Fruit fly (Drosophila melanogaster) whole organism, prepupa: ENCODE results near the gene CG33322.

Experiments used
- Blimp-1 ChIP-seq: fragments of 200-800 bp; sonication (Bioruptor generic); optimal IDR thresholded peaks from 3 replicates; lab custom pipeline; 2017; ENCODE audit warnings: missing biosample characterization, missing genetic modification characterization, mild to moderate bottlenecking, moderate library complexity, missing genetic modification reagents
- CG10631 ChIP-seq: fragments of 200-800 bp; sonication (Bioruptor generic); optimal IDR thresholded peaks from 2 replicates; lab custom pipeline; 2016; ENCODE audit warnings: missing biosample characterization, missing genetic modification characterization
- CG10669 ChIP-seq: fragments of 200-800 bp; sonication (Bioruptor generic); optimal IDR thresholded peaks from 3 replicates; lab custom pipeline; 2018; ENCODE audit warnings: missing biosample characterization, mild to moderate bottlenecking, missing genetic modification characterization, moderate library complexity
- CG11294 ChIP-seq: fragments of 200-800 bp; sonication (Bioruptor generic); IDR thresholded peaks from 2 replicates; pipeline ENCODE4 v1.3.6; 2022; ENCODE audit warnings: missing biosample characterization, missing genetic modification characterization
- CG11762 ChIP-seq: fragments of 200-800 bp; sonication (Bioruptor generic); optimal IDR thresholded peaks from 3 replicates; lab custom pipeline; 2016; ENCODE audit warnings: missing biosample characterization, missing genetic modification characterization; ENCODE audit not compliant: insufficient read depth
- CG11902 ChIP-seq: fragments of 200-800 bp; sonication (Bioruptor generic); optimal IDR thresholded peaks from 3 replicates; lab custom pipeline; 2016; ENCODE audit warnings: missing biosample characterization, missing genetic modification characterization
- CG16779 ChIP-seq: fragments of 200-800 bp; sonication (Bioruptor generic); optimal IDR thresholded peaks from 3 replicates; lab custom pipeline; 2017; ENCODE audit warnings: missing biosample characterization, mild to moderate bottlenecking, missing genetic modification characterization
- CG31627 ChIP-seq: fragments of 200-800 bp; sonication (Bioruptor generic); optimal IDR thresholded peaks from 3 replicates; lab custom pipeline; 2016; ENCODE audit warnings: missing biosample characterization, missing genetic modification characterization
- CG32006 ChIP-seq: fragments of 200-800 bp; sonication (Bioruptor generic); optimal IDR thresholded peaks from 3 replicates; lab custom pipeline; 2017; ENCODE audit warnings: missing biosample characterization, mild to moderate bottlenecking, missing genetic modification characterization
- CG3919 ChIP-seq: fragments of 200-800 bp; sonication (Bioruptor generic); optimal IDR thresholded peaks from 3 replicates; lab custom pipeline; 2016; ENCODE audit warnings: missing biosample characterization, missing genetic modification characterization
- CG6163 ChIP-seq: fragments of 200-800 bp; sonication (Bioruptor generic); IDR thresholded peaks from 3 replicates; pipeline ENCODE4 v1.3.6; 2022; ENCODE audit warnings: missing biosample characterization, missing genetic modification characterization
- CG6276 ChIP-seq: fragments of 200-800 bp; sonication (Bioruptor generic); optimal IDR thresholded peaks from 2 replicates; lab custom pipeline; 2017; ENCODE audit warnings: missing biosample characterization, mild to moderate bottlenecking, missing genetic modification characterization
- CG6792 ChIP-seq: fragments of 200-800 bp; sonication (Bioruptor generic); optimal IDR thresholded peaks from 3 replicates; lab custom pipeline; 2016; ENCODE audit warnings: missing biosample characterization, missing genetic modification characterization
- CG6808 ChIP-seq: fragments of 200-800 bp; sonication (Bioruptor generic); optimal IDR thresholded peaks from 3 replicates; lab custom pipeline; 2017; ENCODE audit warnings: missing biosample characterization, missing genetic modification characterization, mild to moderate bottlenecking, moderate library complexity, missing genetic modification reagents
- CG6854 ChIP-seq: fragments of 200-800 bp; sonication (Bioruptor generic); optimal IDR thresholded peaks from 2 replicates; lab custom pipeline; 2017; ENCODE audit warnings: missing biosample characterization, mild to moderate bottlenecking, missing genetic modification characterization
- CG7368 ChIP-seq: fragments of 200-800 bp; sonication (Bioruptor generic); optimal IDR thresholded peaks from 3 replicates; lab custom pipeline; 2016; ENCODE audit warnings: missing biosample characterization, missing genetic modification characterization
- CG8119 ChIP-seq: fragments of 200-800 bp; sonication (Bioruptor generic); IDR thresholded peaks from 3 replicates; pipeline ENCODE4 v1.3.6; 2022; ENCODE audit warnings: missing biosample characterization, missing genetic modification characterization
- CG8632 ChIP-seq: fragments of 200-800 bp; sonication (Bioruptor generic); optimal IDR thresholded peaks from 3 replicates; lab custom pipeline; 2016; ENCODE audit warnings: missing biosample characterization, missing genetic modification characterization
- Eip75B ChIP-seq: fragments of 200-800 bp; sonication (Bioruptor generic); optimal IDR thresholded peaks from 3 replicates; lab custom pipeline; 2016; ENCODE audit warnings: missing biosample characterization, missing genetic modification characterization
- Eip78C ChIP-seq: fragments of 200-800 bp; sonication (Bioruptor generic); peaks from one replicate; lab custom pipeline; 2016; ENCODE audit warnings: missing biosample characterization, missing genetic modification characterization
- Ets21C ChIP-seq: fragments of 200-800 bp; sonication (Bioruptor generic); optimal IDR thresholded peaks from 3 replicates; lab custom pipeline; 2016; ENCODE audit warnings: missing biosample characterization, missing genetic modification characterization
- Gug ChIP-seq: fragments of 200-800 bp; sonication (Bioruptor generic); IDR thresholded peaks from 2 replicates; pipeline ENCODE4 v1.3.6; 2022; ENCODE audit warnings: missing biosample characterization, missing genetic modification characterization
- Hr38 ChIP-seq: sonication (Bioruptor generic); optimal IDR thresholded peaks from 2 replicates; lab custom pipeline; 2016; ENCODE audit warnings: missing biosample characterization, missing genetic modification characterization
- Hr4 ChIP-seq: fragments of 200-800 bp; sonication (Bioruptor generic); optimal IDR thresholded peaks from 3 replicates; lab custom pipeline; 2016; ENCODE audit warnings: missing biosample characterization, missing genetic modification characterization
- Met ChIP-seq: fragments of 200-800 bp; sonication (Bioruptor generic); optimal IDR thresholded peaks from 3 replicates; lab custom pipeline; 2016; ENCODE audit warnings: missing biosample characterization, missing genetic modification characterization
- OdsH ChIP-seq: fragments of 200-800 bp; sonication (Bioruptor generic); optimal IDR thresholded peaks from 3 replicates; lab custom pipeline; 2016; ENCODE audit warnings: missing biosample characterization, missing genetic modification characterization
- achi ChIP-seq: fragments of 200-800 bp; sonication (Bioruptor generic); optimal IDR thresholded peaks from 3 replicates; lab custom pipeline; 2016; ENCODE audit warnings: missing biosample characterization, missing genetic modification characterization
- acj6 ChIP-seq: fragments of 200-800 bp; sonication (Bioruptor generic); optimal IDR thresholded peaks from 3 replicates; lab custom pipeline; 2016; ENCODE audit warnings: missing biosample characterization, missing genetic modification characterization
- cyc ChIP-seq: fragments of 200-800 bp; sonication (Bioruptor generic); optimal IDR thresholded peaks from 3 replicates; lab custom pipeline; 2016; ENCODE audit warnings: missing biosample characterization, missing genetic modification characterization
- dac ChIP-seq: fragments of 200-800 bp; sonication (Bioruptor generic); optimal IDR thresholded peaks from 2 replicates; lab custom pipeline; 2017; ENCODE audit warnings: missing biosample characterization, mild to moderate bottlenecking, missing genetic modification characterization
- dsx ChIP-seq: fragments of 200-800 bp; optimal IDR thresholded peaks from 3 replicates; lab custom pipeline; 2019; ENCODE audit warnings: missing biosample characterization, mild to moderate bottlenecking, missing genetic modification characterization, moderate library complexity; ENCODE audit not compliant: poor library complexity, severe bottlenecking
- eg ChIP-seq: fragments of 200-800 bp; sonication (Bioruptor generic); IDR thresholded peaks from 3 replicates; pipeline ENCODE4 v1.3.6; 2022; ENCODE audit warnings: missing biosample characterization, missing genetic modification characterization
- fd59A ChIP-seq: fragments of 200-800 bp; sonication (Bioruptor generic); optimal IDR thresholded peaks from 2 replicates; lab custom pipeline; 2017; ENCODE audit warnings: missing biosample characterization, mild to moderate bottlenecking, missing genetic modification characterization, missing genetic modification reagents
- fd85E ChIP-seq: fragments of 200-800 bp; sonication (Bioruptor generic); optimal IDR thresholded peaks from 3 replicates; lab custom pipeline; 2016; ENCODE audit warnings: missing biosample characterization, missing genetic modification characterization
- lz ChIP-seq: fragments of 200-800 bp; sonication (Bioruptor generic); optimal IDR thresholded peaks from 3 replicates; lab custom pipeline; 2016; ENCODE audit warnings: missing biosample characterization, missing genetic modification characterization
- net ChIP-seq: fragments of 200-800 bp; sonication (Bioruptor generic); optimal IDR thresholded peaks from 3 replicates; lab custom pipeline; 2016; ENCODE audit warnings: missing biosample characterization, missing genetic modification characterization
- pdm3 ChIP-seq: fragments of 200-800 bp; sonication (Bioruptor generic); optimal IDR thresholded peaks from 3 replicates; lab custom pipeline; 2016; ENCODE audit warnings: missing biosample characterization, missing genetic modification characterization
- salr ChIP-seq, 2 experiments: fragments of 200-800 bp; sonication (Bioruptor generic); optimal IDR thresholded peaks; 3 replicates each; lab custom pipeline; 2016 to 2018; ENCODE audit warnings: missing biosample characterization in 2 of 2, missing genetic modification characterization in 2 of 2, mild to moderate bottlenecking in 1 of 2
- ss ChIP-seq, 2 experiments: fragments of 200-800 bp; sonication (Bioruptor generic); optimal IDR thresholded peaks; 2 replicates in 1 of 2; 3 replicates in 1 of 2; lab custom pipeline; 2017 to 2018; ENCODE audit warnings: mild to moderate bottlenecking in 2 of 2, missing biosample characterization in 2 of 2, missing genetic modification characterization in 2 of 2, moderate library complexity in 1 of 2
- svp ChIP-seq: fragments of 200-800 bp; sonication (Bioruptor generic); peaks from one replicate; lab custom pipeline; 2016; ENCODE audit warnings: missing biosample characterization, missing genetic modification characterization
- topi ChIP-seq: fragments of 200-800 bp; sonication (Bioruptor generic); optimal IDR thresholded peaks from 3 replicates; lab custom pipeline; 2016; ENCODE audit warnings: missing biosample characterization, missing genetic modification characterization
- vri ChIP-seq: fragments of 200-800 bp; sonication (Bioruptor generic); optimal IDR thresholded peaks from 3 replicates; lab custom pipeline; 2016; ENCODE audit warnings: missing biosample characterization, mild to moderate bottlenecking, missing genetic modification characterization

Gene CG33322

DNA sequence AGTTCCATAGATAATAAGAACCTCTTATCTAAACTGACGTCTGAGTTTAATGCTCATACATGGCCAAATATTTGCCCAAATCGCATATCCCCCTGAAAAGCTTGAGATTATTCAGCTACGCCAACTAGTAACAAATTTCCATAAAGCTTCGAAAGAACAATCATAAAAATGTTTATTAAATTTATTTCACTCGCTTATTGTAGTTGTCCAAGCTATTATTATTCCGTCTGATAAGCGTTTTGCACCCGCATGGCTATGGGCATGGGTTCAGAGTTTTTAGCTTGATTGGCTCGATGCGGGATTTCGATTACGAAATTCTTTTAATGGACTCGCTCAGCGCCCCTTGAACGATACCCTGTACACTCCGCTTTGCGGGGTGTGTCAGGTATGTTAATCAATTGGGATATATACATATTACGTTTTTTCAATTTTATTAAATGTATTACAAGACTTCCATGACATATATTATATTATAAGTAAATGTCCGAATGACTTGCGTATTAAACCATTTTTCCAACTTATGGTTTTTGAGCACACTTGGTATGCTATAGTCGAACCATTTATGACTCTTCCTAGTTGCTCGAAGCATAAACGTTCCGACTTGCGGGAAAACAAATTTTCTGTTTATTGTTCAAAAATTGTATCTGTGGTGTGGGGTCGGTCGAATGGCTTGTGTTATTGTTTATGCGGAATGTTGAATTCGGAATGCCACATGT is 10.3 kb downstream of the CG33322 start (continued):
- TF ChIP-seq CG6163 (GFP tag; lab: Robert Waterston, UW) (peak; percentile 76), vri (peak; percentile 82), CG6808 (GFP tag; lab: Kevin White, UChicago) (peak; percentile 34), Ets21C (GFP tag; lab: Kevin White, UChicago) (peak; percentile 15), net (GFP tag; lab: Kevin White, UChicago) (peak; percentile 79), CG6792 (GFP tag; lab: Kevin White, UChicago) (peak; percentile 67), acj6 (peak; percentile 78), lz (peak; percentile 68), Eip75B (GFP tag; lab: Kevin White, UChicago) (peak; percentile 63), Hr38 (no peak)

DNA sequence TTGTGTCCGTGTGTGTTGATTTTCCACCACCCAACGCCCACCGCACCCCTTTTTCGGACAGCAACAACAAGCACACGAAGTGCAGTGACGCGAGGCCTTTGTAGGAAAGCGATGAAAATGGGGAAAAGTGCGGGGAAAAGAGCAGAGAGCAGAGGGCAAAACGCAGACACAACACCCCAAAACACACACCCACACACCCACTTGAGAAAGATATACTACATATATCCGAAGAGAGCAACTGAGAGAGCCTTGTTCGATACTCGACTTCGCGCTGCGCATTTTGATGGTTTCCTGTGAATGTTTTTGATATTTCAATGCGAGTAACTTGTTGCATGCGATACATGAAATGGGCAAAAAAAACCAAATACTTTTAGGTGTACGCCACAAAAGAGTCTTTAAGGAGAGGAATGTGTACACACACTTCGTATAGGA is 12.3 kb downstream of the CG33322 start:
- no peak for TF ChIP-seq dsx (GFP tag; lab: Kevin White, UChicago)
- TF ChIP-seq CG7368 (GFP tag; lab: Kevin White, UChicago): peak; percentile 57
- TF ChIP-seq svp (GFP tag; lab: Kevin White, UChicago): peak; percentile 74
- peak; percentile 19 for TF ChIP-seq vri
- no peak for TF ChIP-seq CG8632 (GFP tag; lab: Kevin White, UChicago)
- no peak for TF ChIP-seq fd59A (GFP tag; lab: Kevin White, UChicago)
- no peak for TF ChIP-seq OdsH (GFP tag; lab: Kevin White, UChicago)
- peak; percentile 50; the same call in 1 of the 3 replicates for TF ChIP-seq CG6163 (GFP tag; lab: Robert Waterston, UW)
- no peak for TF ChIP-seq topi (GFP tag; lab: Kevin White, UChicago)
- TF ChIP-seq salr (GFP tag; optimal IDR thresholded peaks at IDR 0.05; lab: Kevin White, UChicago): no peak
- no peak for TF ChIP-seq CG11294 (GFP tag; lab: Robert Waterston, UW)
- TF ChIP-seq lz: no peak

DNA sequence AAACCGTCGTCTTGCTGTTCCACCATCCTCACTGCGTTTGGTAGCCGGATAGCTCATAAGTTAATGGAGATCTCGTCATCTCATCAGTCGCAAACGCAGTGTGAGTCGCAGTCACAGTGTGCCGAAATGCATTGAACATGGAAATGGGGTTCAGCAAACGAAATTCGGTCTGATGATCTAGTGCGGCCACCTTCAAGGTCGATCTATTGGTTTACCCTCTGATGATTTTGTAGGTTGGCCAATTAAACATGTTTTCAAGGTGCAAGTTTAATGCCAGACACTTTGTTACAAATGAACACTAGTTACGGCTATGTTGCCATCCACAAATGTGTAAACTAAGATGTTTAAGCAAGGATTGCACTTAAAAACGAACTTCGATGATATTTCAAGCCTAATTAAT is 13.2 kb downstream of the CG33322 start:
- TF ChIP-seq CG10631: peak; percentile 15
- TF ChIP-seq dac (GFP tag; lab: Kevin White, UChicago): no peak
- TF ChIP-seq CG11294 (GFP tag; lab: Robert Waterston, UW): no peak
- TF ChIP-seq CG6276 (GFP tag; lab: Kevin White, UChicago): peak; percentile 1
- no peak for TF ChIP-seq Ets21C (GFP tag; lab: Kevin White, UChicago)
- peak; percentile 42; the same call in 1 of the 3 replicates for TF ChIP-seq CG6163 (GFP tag; lab: Robert Waterston, UW)
- TF ChIP-seq CG11902: no peak
- peak; percentile 54 for TF ChIP-seq Hr4 (GFP tag; lab: Kevin White, UChicago)
- TF ChIP-seq CG8119: peak; percentile 17; the same call in 1 of the 3 replicates
- TF ChIP-seq Eip78C (GFP tag; lab: Kevin White, UChicago): peak; percentile 73
- no peak for TF ChIP-seq CG10669
- peak; percentile 61; the same call in 2 of the 3 replicates for TF ChIP-seq eg (GFP tag; lab: Robert Waterston, UW)
- TF ChIP-seq, all 60 proteins: peak for 7

DNA sequence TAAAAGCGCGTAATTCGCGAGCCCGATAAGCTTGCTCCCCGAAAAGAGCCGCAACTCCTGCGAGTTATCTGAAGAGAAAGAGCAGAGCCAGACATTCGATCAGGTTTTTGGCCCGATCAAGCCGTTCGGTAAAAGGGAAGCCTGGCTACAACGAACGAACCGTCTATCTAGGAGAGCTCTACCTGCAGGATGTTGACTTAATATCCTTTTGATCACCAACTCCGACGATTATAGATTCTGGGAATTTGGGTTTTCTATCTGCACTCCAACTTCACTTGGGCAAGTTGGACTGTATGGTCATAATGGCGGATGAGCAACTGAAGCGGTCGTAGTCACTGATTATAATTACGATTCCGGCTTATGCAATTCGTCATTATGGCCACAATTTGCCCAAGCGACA is 13.8 kb downstream of the CG33322 start:
- TF ChIP-seq CG16779 (tag; lab: Kevin White, UChicago): no peak
- TF ChIP-seq pdm3: peak; percentile 67
- TF ChIP-seq net (GFP tag; lab: Kevin White, UChicago): peak; percentile 54
- TF ChIP-seq cyc (GFP tag; lab: Kevin White, UChicago): peak; percentile 83
- peak; percentile 79 for TF ChIP-seq CG3919
- TF ChIP-seq acj6: peak; percentile 55
- no peak for TF ChIP-seq CG6854 (GFP tag; lab: Kevin White, UChicago)
- TF ChIP-seq Blimp-1 (GFP tag; lab: Kevin White, UChicago): no peak
- peak; percentile 38 for TF ChIP-seq CG6808 (GFP tag; lab: Kevin White, UChicago)
- TF ChIP-seq Met (GFP tag; lab: Kevin White, UChicago): peak; percentile 61
- TF ChIP-seq CG31627 (GFP tag; lab: Kevin White, UChicago): peak; percentile 53
- peak; percentile 2 for TF ChIP-seq Eip75B (GFP tag; lab: Kevin White, UChicago)
- TF ChIP-seq ss (GFP tag; optimal IDR thresholded peaks at IDR 0.05; lab: Kevin White, UChicago): peak; percentile 53 to 75
- TF ChIP-seq CG11762: peak; percentile 55
- peak; percentile 63 for TF ChIP-seq achi (GFP tag; lab: Kevin White, UChicago)
- peak; percentile 76 for TF ChIP-seq CG11902
- peak; percentile 53 for TF ChIP-seq lz
- TF ChIP-seq Ets21C (GFP tag; lab: Kevin White, UChicago): no peak
- TF ChIP-seq eg (GFP tag; lab: Robert Waterston, UW): peak; percentile 88
- peak; percentile 75 for TF ChIP-seq CG32006 (GFP tag; lab: Kevin White, UChicago)
- TF ChIP-seq OdsH (GFP tag; lab: Kevin White, UChicago): peak; percentile 69
- TF ChIP-seq Gug (GFP tag; lab: Robert Waterston, UW): peak; percentile 81
- TF ChIP-seq svp (GFP tag; lab: Kevin White, UChicago): peak; percentile 91
- peak; percentile 20 for TF ChIP-seq fd85E (GFP tag; lab: Kevin White, UChicago)
- TF ChIP-seq CG6276 (GFP tag; lab: Kevin White, UChicago): peak; percentile 74
- peak; percentile 91 for TF ChIP-seq CG6163 (GFP tag; lab: Robert Waterston, UW)
- TF ChIP-seq vri: no peak
